Worm (Caenorhabditis elegans): ENCODE results near the gene ins-22.

ins-22 gene

DNA sequence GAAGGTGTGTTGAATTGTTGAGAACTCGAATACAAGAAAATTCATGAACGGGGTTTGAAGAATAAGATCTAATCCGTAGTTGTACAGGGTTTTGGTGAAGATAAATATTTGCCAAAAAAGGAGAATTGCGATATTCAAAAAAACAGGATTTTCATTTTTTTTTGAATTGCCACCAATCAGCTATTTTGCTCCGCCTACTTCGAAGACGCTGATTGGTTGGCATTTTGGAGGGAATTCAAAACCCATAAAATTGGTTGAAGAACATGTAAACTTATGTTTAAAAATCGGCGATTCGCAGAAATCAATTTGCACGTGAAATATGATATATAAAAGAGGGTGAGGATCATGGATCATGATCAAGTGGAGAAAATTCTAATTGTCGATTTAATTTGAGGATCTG, 50.0 kb downstream of the ins-22 start:
- TF ChIP-seq unc-98 (GFP tag; IDR thresholded peaks at IDR 0.05) (no peak), efl-1 (optimal IDR thresholded peaks at IDR 0.05) (no peak), efl-1 (GFP tag; optimal IDR thresholded peaks at IDR 0.05 in 1 of 2) (peak in 1 of 2 experiments; percentile 4), dpl-1 (GFP tag; optimal IDR thresholded peaks at IDR 0.05) (peak in 1 of 3 experiments; percentile 8)

All from whole organism, L1 larva.